Fruit fly (Drosophila melanogaster): ENCODE data around the gene CG18563.

CG18563 gene

DNA sequence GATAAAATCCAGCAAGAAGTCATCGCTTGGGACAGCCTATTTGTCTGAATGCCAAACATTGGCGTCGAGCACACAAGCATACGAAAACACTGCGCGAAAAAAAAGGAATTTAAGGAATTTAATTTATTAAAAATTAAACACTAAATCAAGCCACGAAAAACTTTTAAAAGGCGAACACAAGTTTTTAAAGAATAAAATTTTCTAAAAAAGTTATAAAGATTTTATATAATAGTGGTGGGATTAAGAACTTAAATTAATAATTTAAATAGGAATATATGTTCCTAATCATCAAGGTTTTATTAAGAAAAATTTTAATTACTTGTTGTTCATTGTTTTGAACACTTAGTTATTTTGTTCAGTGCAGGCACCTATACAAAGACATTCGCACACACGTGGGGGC, 36.5 kb downstream of the CG18563 start:
- TF ChIP-seq cnc (optimal IDR thresholded peaks at IDR 0.05) (no peak), CG1620 (GFP tag; optimal IDR thresholded peaks at IDR 0.05) (no peak), pad (GFP tag; optimal IDR thresholded peaks at IDR 0.05) (no peak)

DNA sequence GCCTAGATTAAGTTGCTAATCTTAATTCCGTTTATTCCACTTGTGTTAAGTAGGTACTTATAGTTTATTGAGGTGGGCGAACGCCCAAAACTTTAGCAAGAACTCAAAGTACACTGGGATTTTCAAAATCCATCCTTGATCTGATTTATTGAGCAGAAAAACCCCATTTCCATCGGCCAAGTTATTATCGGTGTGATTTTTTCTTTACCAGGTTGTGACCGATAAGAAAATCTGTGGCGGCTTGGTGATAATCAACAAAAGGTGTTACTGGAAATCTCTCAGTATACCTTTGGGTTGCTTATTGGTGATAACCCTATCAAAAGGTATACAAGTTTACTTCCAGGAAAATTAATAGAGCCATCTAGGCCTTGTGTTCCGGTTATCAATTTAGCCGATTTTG, 37.4 kb downstream of the CG18563 start:
- TF ChIP-seq kay (GFP tag; ENCODE audit: borderline replicate concordance): peak; percentile 55
- TF ChIP-seq ovo (GFP tag; optimal IDR thresholded peaks at IDR 0.05): no peak

DNA sequence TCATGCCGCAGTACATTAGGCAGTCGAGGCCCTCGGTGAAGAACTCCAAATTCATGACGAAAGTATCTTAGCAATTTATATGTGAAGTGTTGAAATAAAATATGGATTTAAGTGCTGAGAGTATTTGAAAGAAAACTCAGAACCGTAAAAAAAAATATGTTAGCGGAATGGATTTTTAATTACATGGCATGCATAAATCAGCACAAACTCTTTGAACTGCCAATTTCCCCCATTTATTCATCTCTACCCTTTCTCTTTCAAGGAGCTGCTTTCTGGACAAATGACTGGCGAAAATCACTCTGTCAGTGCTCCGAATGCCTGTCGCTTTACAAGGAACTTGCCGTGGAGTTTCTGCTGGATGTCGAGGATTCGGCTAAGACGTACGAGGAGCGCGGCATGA, 45.3 kb downstream of the CG18563 start, which contains the start of gene Rsph9:
Gene Rsph9, minus strand, starts transcription at position 101 of the 400 bp plus-strand sequence.
- no peak for TF ChIP-seq toe (GFP tag; optimal IDR thresholded peaks at IDR 0.05)
- no peak for TF ChIP-seq CG33017 (tag; optimal IDR thresholded peaks at IDR 0.05)
- TF ChIP-seq CG7101 (tag; optimal IDR thresholded peaks at IDR 0.05): no peak
- TF ChIP-seq ovo (GFP tag; optimal IDR thresholded peaks at IDR 0.05): no peak
- TF ChIP-seq Clk (GFP tag; optimal IDR thresholded peaks at IDR 0.05): no peak
- TF ChIP-seq CG1620 (GFP tag; optimal IDR thresholded peaks at IDR 0.05): no peak
- TF ChIP-seq CG5204 (GFP tag; optimal IDR thresholded peaks at IDR 0.05): no peak
- TF ChIP-seq cic (GFP tag; optimal IDR thresholded peaks at IDR 0.05): no peak
- no peak for TF ChIP-seq pad (GFP tag; optimal IDR thresholded peaks at IDR 0.05)
- TF ChIP-seq CG12768 (GFP tag; optimal IDR thresholded peaks at IDR 0.05): no peak
- TF ChIP-seq CG14711 (tag; optimal IDR thresholded peaks at IDR 0.05): no peak
- no peak for TF ChIP-seq Hr96 (GFP tag; optimal IDR thresholded peaks at IDR 0.05)
- TF ChIP-seq Mnt (GFP tag; optimal IDR thresholded peaks at IDR 0.05): no peak
- TF ChIP-seq tj (GFP tag; optimal IDR thresholded peaks at IDR 0.05): no peak
- TF ChIP-seq bab1 (GFP tag; optimal IDR thresholded peaks at IDR 0.05): no peak
- no peak for TF ChIP-seq CG7045 (GFP tag; optimal IDR thresholded peaks at IDR 0.05)
- TF ChIP-seq CG11617 (GFP tag; optimal IDR thresholded peaks at IDR 0.05): no peak
- TF ChIP-seq cnc (optimal IDR thresholded peaks at IDR 0.05): no peak
- TF ChIP-seq kay (GFP tag; ENCODE audit: borderline replicate concordance): no peak
- no peak for TF ChIP-seq Crg-1 (GFP tag; optimal IDR thresholded peaks at IDR 0.05)

DNA sequence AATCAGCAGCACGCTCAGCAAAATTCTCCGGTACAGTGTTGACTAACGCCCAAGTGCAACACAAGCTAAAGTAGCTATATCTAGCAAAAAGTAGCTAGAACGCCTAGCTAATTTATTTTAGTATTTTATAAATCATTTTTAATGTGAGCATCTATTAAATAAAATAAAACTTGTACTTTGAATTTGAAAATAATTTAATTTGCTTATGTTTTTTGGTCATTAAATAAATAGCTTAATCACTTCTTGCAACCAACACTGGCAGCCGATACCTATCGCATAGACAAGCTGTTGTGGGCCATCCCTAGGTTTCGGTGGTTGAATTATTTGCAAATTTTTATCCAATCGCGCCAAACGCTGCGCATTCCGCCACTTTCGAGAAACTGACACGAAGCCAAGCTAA, 47.5 kb downstream of the CG18563 start, which contains the start of the genes Polr2J and CG15141:
Gene Polr2J, minus strand, starts transcription at position 49 of the 400 bp plus-strand sequence.
Gene CG15141, plus strand, starts transcription at position 284 of the 400 bp plus-strand sequence.
- TF ChIP-seq CG11617 (GFP tag; optimal IDR thresholded peaks at IDR 0.05) (peak; percentile 78), pad (GFP tag; optimal IDR thresholded peaks at IDR 0.05) (peak; percentile 65), Hr96 (GFP tag; optimal IDR thresholded peaks at IDR 0.05) (peak; percentile 73), CG5204 (GFP tag; optimal IDR thresholded peaks at IDR 0.05) (no peak), Clk (GFP tag; optimal IDR thresholded peaks at IDR 0.05) (peak; percentile 74), kay (GFP tag; ENCODE audit: borderline replicate concordance) (no peak), CG7101 (tag; optimal IDR thresholded peaks at IDR 0.05) (peak; percentile 85), CG1620 (GFP tag; optimal IDR thresholded peaks at IDR 0.05) (peak; percentile 77), Crg-1 (GFP tag; optimal IDR thresholded peaks at IDR 0.05) (peak; percentile 61), cic (GFP tag; optimal IDR thresholded peaks at IDR 0.05) (peak; percentile 33), CG7045 (GFP tag; optimal IDR thresholded peaks at IDR 0.05) (peak; percentile 79), CG12768 (GFP tag; optimal IDR thresholded peaks at IDR 0.05) (peak; percentile 73), bab1 (GFP tag; optimal IDR thresholded peaks at IDR 0.05) (peak; percentile 67), tj (GFP tag; optimal IDR thresholded peaks at IDR 0.05) (peak; percentile 92), ovo (GFP tag; optimal IDR thresholded peaks at IDR 0.05) (peak; percentile 74), Mnt (GFP tag; optimal IDR thresholded peaks at IDR 0.05) (peak; percentile 78), CG33017 (tag; optimal IDR thresholded peaks at IDR 0.05) (peak; percentile 73), toe (GFP tag; optimal IDR thresholded peaks at IDR 0.05) (peak; percentile 78), cnc (optimal IDR thresholded peaks at IDR 0.05) (no peak), CG14711 (tag; optimal IDR thresholded peaks at IDR 0.05) (peak; percentile 77)
